Fruit fly (Drosophila melanogaster) whole organism, embryonic: Measurements from ENCODE around the gene obst-F.

Experiments used
- BEAF-32 ChIP-seq: fragments of 200-800 bp; sonication (Bioruptor generic); optimal IDR thresholded peaks from 3 replicates; lab custom pipeline; 2017; ENCODE audit warnings: missing biosample characterization, missing genetic modification characterization, mild to moderate bottlenecking, moderate library complexity, missing genetic modification reagents
- Blimp-1 ChIP-seq: fragments of 200-800 bp; sonication (Bioruptor generic); optimal IDR thresholded peaks from 3 replicates; lab custom pipeline; 2018; ENCODE audit warnings: missing biosample characterization, missing genetic modification characterization, mild to moderate bottlenecking, moderate library complexity, missing genetic modification reagents
- BtbVII ChIP-seq: fragments of 200-800 bp; sonication (Bioruptor generic); optimal IDR thresholded peaks from 3 replicates; lab custom pipeline; 2017; ENCODE audit warnings: missing biosample characterization, mild to moderate bottlenecking, missing genetic modification characterization
- CG13296 ChIP-seq: fragments of 200-800 bp; sonication (Bioruptor generic); optimal IDR thresholded peaks from 3 replicates; lab custom pipeline; 2018; ENCODE audit warnings: missing biosample characterization, mild to moderate bottlenecking, missing genetic modification characterization
- CG14667 ChIP-seq: fragments of 200-800 bp; sonication (Bioruptor generic); IDR thresholded peaks from 2 replicates; pipeline ENCODE4 v1.3.6; 2022; ENCODE audit warnings: missing biosample characterization, missing genetic modification characterization
- CG16813 ChIP-seq: fragments of 200-800 bp; sonication (Bioruptor generic); IDR thresholded peaks from 3 replicates; pipeline ENCODE4 v1.3.6; 2022; ENCODE audit warnings: missing biosample characterization, missing genetic modification characterization; ENCODE audit not compliant: partially characterized antibody
- CG17568 ChIP-seq: fragments of 200-800 bp; sonication (Bioruptor generic); optimal IDR thresholded peaks from 2 replicates; lab custom pipeline; 2018; ENCODE audit warnings: missing biosample characterization, mild to moderate bottlenecking, missing genetic modification characterization, moderate library complexity
- CG17612 ChIP-seq: fragments of 200-800 bp; sonication (Bioruptor generic); IDR thresholded peaks from 2 replicates; pipeline ENCODE4 v1.3.6; 2022; ENCODE audit warnings: missing biosample characterization, missing genetic modification characterization
- CG17912 ChIP-seq: fragments of 200-800 bp; sonication (Bioruptor generic); optimal IDR thresholded peaks from 2 replicates; lab custom pipeline; 2018; ENCODE audit warnings: missing biosample characterization, mild to moderate bottlenecking, missing genetic modification characterization
- CG18476 ChIP-seq: fragments of 200-800 bp; sonication (Bioruptor generic); optimal IDR thresholded peaks from 2 replicates; lab custom pipeline; 2016; ENCODE audit warnings: missing biosample characterization, mild to moderate bottlenecking, missing genetic modification characterization
- CG2712 ChIP-seq: fragments of 200-800 bp; optimal IDR thresholded peaks from 3 replicates; lab custom pipeline; 2019; ENCODE audit warnings: missing biosample characterization, mild to moderate bottlenecking, missing genetic modification characterization, moderate library complexity
- CG31441 ChIP-seq: fragments of 200-800 bp; sonication (Bioruptor generic); IDR thresholded peaks from 2 replicates; pipeline ENCODE4 v1.3.6; 2022; ENCODE audit warnings: missing biosample characterization, missing genetic modification characterization
- CG32772 ChIP-seq: fragments of 200-800 bp; sonication (Bioruptor generic); IDR thresholded peaks from 2 replicates; pipeline ENCODE4 v1.3.6; 2022; ENCODE audit warnings: missing biosample characterization, missing genetic modification characterization
- CG33557 ChIP-seq: fragments of 200-800 bp; sonication (Bioruptor generic); optimal IDR thresholded peaks from 2 replicates; lab custom pipeline; 2019; ENCODE audit warnings: missing biosample characterization, mild to moderate bottlenecking, missing genetic modification characterization, moderate library complexity
- CG3407 ChIP-seq: fragments of 200-800 bp; sonication (Bioruptor generic); optimal IDR thresholded peaks from 2 replicates; lab custom pipeline; 2018; ENCODE audit warnings: missing biosample characterization, mild to moderate bottlenecking, missing genetic modification characterization
- CG34422 ChIP-seq: fragments of 200-800 bp; sonication (Bioruptor generic); IDR thresholded peaks from 3 replicates; pipeline ENCODE4 v1.3.6; 2022; ENCODE audit warnings: missing biosample characterization, missing genetic modification characterization
- CG3995 ChIP-seq: fragments of 200-800 bp; sonication (Bioruptor generic); optimal IDR thresholded peaks from 3 replicates; lab custom pipeline; 2016; ENCODE audit warnings: missing biosample characterization, missing genetic modification characterization
- CG6254 ChIP-seq: fragments of 200-800 bp; sonication (Bioruptor generic); optimal IDR thresholded peaks from 3 replicates; lab custom pipeline; 2017; ENCODE audit warnings: mild to moderate bottlenecking, missing biosample characterization, missing genetic modification reagents, missing genetic modification characterization
- CG6813 ChIP-seq: fragments of 200-800 bp; sonication (Bioruptor generic); optimal IDR thresholded peaks from 2 replicates; lab custom pipeline; 2017; ENCODE audit warnings: missing biosample characterization, missing genetic modification characterization, mild to moderate bottlenecking, moderate library complexity, missing genetic modification reagents
- CG8924 ChIP-seq: fragments of 200-800 bp; optimal IDR thresholded peaks from 3 replicates; lab custom pipeline; 2019; ENCODE audit warnings: missing biosample characterization, mild to moderate bottlenecking, missing genetic modification characterization, moderate library complexity
- CG9797 ChIP-seq: fragments of 200-800 bp; sonication (Bioruptor generic); optimal IDR thresholded peaks from 3 replicates; lab custom pipeline; 2018; ENCODE audit warnings: missing biosample characterization, mild to moderate bottlenecking, missing genetic modification characterization
- Dek ChIP-seq: fragments of 200-800 bp; sonication (Bioruptor generic); optimal IDR thresholded peaks from 3 replicates; lab custom pipeline; 2019; ENCODE audit warnings: missing biosample characterization, mild to moderate bottlenecking, missing genetic modification characterization, moderate library complexity
- Ets65A ChIP-seq: fragments of 200-800 bp; sonication (Bioruptor generic); peaks from one replicate; lab custom pipeline; 2016; ENCODE audit warnings: missing biosample characterization, missing genetic modification characterization
- Ets97D ChIP-seq: fragments of 200-800 bp; sonication (Bioruptor generic); optimal IDR thresholded peaks from 3 replicates; lab custom pipeline; 2016; ENCODE audit warnings: missing biosample characterization, missing genetic modification characterization
- Gug ChIP-seq: fragments of 200-800 bp; sonication (Bioruptor generic); IDR thresholded peaks from 4 replicates; pipeline ENCODE4 v1.3.6; 2022; ENCODE audit warnings: missing biosample characterization, missing genetic modification characterization
- H15 ChIP-seq: fragments of 200-800 bp; sonication (Bioruptor generic); IDR thresholded peaks from 3 replicates; pipeline ENCODE4 v1.3.6; 2022; ENCODE audit warnings: missing biosample characterization, missing genetic modification characterization
- Hr3 ChIP-seq: fragments of 200-800 bp; sonication (Bioruptor generic); optimal IDR thresholded peaks from 3 replicates; lab custom pipeline; 2016; ENCODE audit warnings: missing biosample characterization, missing genetic modification characterization
- Lhr ChIP-seq: fragments of 200-800 bp; sonication (Bioruptor generic); optimal IDR thresholded peaks from 3 replicates; lab custom pipeline; 2017; ENCODE audit warnings: mild to moderate bottlenecking, missing biosample characterization, missing genetic modification reagents, missing genetic modification characterization
- Lpt ChIP-seq: fragments of >200 bp; optimal IDR thresholded peaks from 2 replicates; lab custom pipeline; 2018; ENCODE audit warnings: missing biosample characterization, missing genetic modification characterization
- Max ChIP-seq: fragments of 200-800 bp; sonication (Bioruptor generic); optimal IDR thresholded peaks from 2 replicates; lab custom pipeline; 2016; ENCODE audit warnings: missing biosample characterization, mild to moderate bottlenecking, missing genetic modification characterization
- NC2β ChIP-seq: fragments of 200-800 bp; sonication (Bioruptor generic); optimal IDR thresholded peaks from 2 replicates; lab custom pipeline; 2016; ENCODE audit warnings: missing biosample characterization, missing genetic modification characterization
- Pdp1 ChIP-seq, 2 experiments: fragments of 200-800 bp; sonication (Bioruptor generic); optimal IDR thresholded peaks; 3 replicates each; lab custom pipeline; 2016; ENCODE audit warnings: missing biosample characterization in 2 of 2, missing genetic modification characterization in 2 of 2, mild to moderate bottlenecking in 1 of 2, moderate library complexity in 1 of 2
- Ptx1 ChIP-seq: fragments of 200-800 bp; sonication (Bioruptor generic); IDR thresholded peaks from 2 replicates; pipeline ENCODE4 v1.3.6; 2022; ENCODE audit warnings: missing biosample characterization, missing genetic modification characterization
- Spps ChIP-seq: fragments of 200-800 bp; sonication (Bioruptor generic); optimal IDR thresholded peaks from 2 replicates; lab custom pipeline; 2018; ENCODE audit warnings: missing biosample characterization, mild to moderate bottlenecking, missing genetic modification characterization
- Ssrp ChIP-seq: fragments of 200-800 bp; sonication (Bioruptor generic); optimal IDR thresholded peaks from 2 replicates; lab custom pipeline; 2018; ENCODE audit warnings: missing biosample characterization, mild to moderate bottlenecking, missing genetic modification characterization, moderate library complexity
- Taf1 ChIP-seq: fragments of 200-800 bp; sonication (Bioruptor generic); IDR thresholded peaks from 2 replicates; pipeline ENCODE4 v1.3.6; 2022; ENCODE audit warnings: missing biosample characterization, missing genetic modification characterization
- bowl ChIP-seq: fragments of 200-800 bp; sonication (Bioruptor generic); IDR thresholded peaks from 2 replicates; pipeline ENCODE4 v1.3.6; 2022; ENCODE audit warnings: missing biosample characterization, missing genetic modification characterization
- gcm ChIP-seq: fragments of 200-800 bp; sonication (Bioruptor generic); optimal IDR thresholded peaks from 2 replicates; lab custom pipeline; 2019; ENCODE audit warnings: missing biosample characterization, mild to moderate bottlenecking, missing genetic modification characterization, moderate library complexity
- gsb-n ChIP-seq: fragments of 200-800 bp; sonication (Bioruptor generic); optimal IDR thresholded peaks from 3 replicates; lab custom pipeline; 2018; ENCODE audit warnings: missing biosample characterization, mild to moderate bottlenecking, missing genetic modification characterization
- maf-S ChIP-seq: fragments of 200-800 bp; sonication (Bioruptor generic); optimal IDR thresholded peaks from 2 replicates; lab custom pipeline; 2016; ENCODE audit warnings: missing biosample characterization, missing genetic modification characterization
- mld ChIP-seq: fragments of 200-800 bp; sonication (Bioruptor generic); IDR thresholded peaks from 3 replicates; pipeline ENCODE4 v1.3.6; 2022; ENCODE audit warnings: missing biosample characterization, missing genetic modification characterization; ENCODE audit not compliant: partially characterized antibody
- org-1 ChIP-seq: fragments of 200-800 bp; sonication (Bioruptor generic); optimal IDR thresholded peaks from 2 replicates; lab custom pipeline; 2017; ENCODE audit warnings: missing biosample characterization, missing genetic modification characterization
- p53 ChIP-seq: fragments of 200-800 bp; sonication (Bioruptor generic); optimal IDR thresholded peaks from 2 replicates; lab custom pipeline; 2016; ENCODE audit warnings: missing biosample characterization, missing genetic modification characterization
- pfk ChIP-seq: fragments of 200-800 bp; sonication (Bioruptor generic); optimal IDR thresholded peaks from 2 replicates; lab custom pipeline; 2018; ENCODE audit warnings: missing biosample characterization, mild to moderate bottlenecking, missing genetic modification characterization, moderate library complexity
- prd ChIP-seq, 3 experiments: fragments of >200 bp in 2 of 3; fragments of 200-800 bp in 1 of 3; sonication (Bioruptor generic) in 1 of 3; optimal IDR thresholded peaks in 2 of 3; IDR thresholded peaks in 1 of 3; 2 replicates in 2 of 3; 3 replicates in 1 of 3; pipeline versions ENCODE4 v1.3.6 to Lab custom; 2017 to 2022; ENCODE audit warnings: missing biosample characterization in 1 of 3, missing genetic modification characterization in 1 of 3
- pum ChIP-seq: fragments of 200-800 bp; sonication (Bioruptor generic); optimal IDR thresholded peaks from 2 replicates; lab custom pipeline; 2016; ENCODE audit warnings: missing biosample characterization, missing genetic modification characterization
- row ChIP-seq: fragments of 200-800 bp; sonication (Bioruptor generic); IDR thresholded peaks from 3 replicates; pipeline ENCODE4 v1.3.6; 2022; ENCODE audit warnings: missing biosample characterization, missing genetic modification characterization
- sens-2 ChIP-seq: fragments of 200-800 bp; sonication (Bioruptor generic); IDR thresholded peaks from 2 replicates; pipeline ENCODE4 v1.3.6; 2022; ENCODE audit warnings: missing biosample characterization, missing genetic modification characterization
- tna ChIP-seq: fragments of 200-800 bp; sonication (Bioruptor generic); IDR thresholded peaks from 2 replicates; pipeline ENCODE4 v1.3.6; 2022; ENCODE audit warnings: missing biosample characterization, missing genetic modification characterization; ENCODE audit not compliant: partially characterized antibody

Gene obst-F

dm6 chr3L:20185206-20185868, 16.1 kb downstream of the obst-F start (continued):
- TF ChIP-seq CG34422 (peak; percentile 48; the same call in 1 of the 3 replicates), p53 (GFP tag; lab: Kevin White, UChicago) (no peak), mld (no peak), CG16813 (GFP tag; lab: Robert Waterston, UW) (no peak), org-1 (GFP tag; lab: Kevin White, UChicago) (peak; percentile 59), gcm (GFP tag; lab: Kevin White, UChicago) (no peak), Ptx1 (peak; percentile 47; the same call in 1 of the 2 replicates), CG31441 (0 out of 2 replicates have a peak, but pooled peaks have one; percentile 17), CG17612 (GFP tag; lab: Robert Waterston, UW) (no peak), CG13296 (GFP tag; lab: Kevin White, UChicago) (peak; percentile 45), CG17568 (GFP tag; lab: Kevin White, UChicago) (peak; percentile 20), CG18476 (GFP tag; lab: Kevin White, UChicago) (no peak), CG9797 (GFP tag; lab: Kevin White, UChicago) (no peak), BtbVII (peak; percentile 40), CG2712 (tag; lab: Kevin White, UChicago) (peak; percentile 13), CG17912 (GFP tag; lab: Kevin White, UChicago) (no peak), Lhr (no peak), Pdp1 (GFP tag; optimal IDR thresholded peaks at IDR 0.05; lab: Kevin White, UChicago) (peak in 1 of 2 experiments; percentile 32), CG6813 (no peak), CG33557 (GFP tag; lab: Kevin White, UChicago) (no peak), Blimp-1 (no peak), Ets97D (GFP tag; lab: Kevin White, UChicago) (no peak), maf-S (GFP tag; lab: Kevin White, UChicago) (peak; percentile 8), bowl (GFP tag; lab: Robert Waterston, UW) (no peak), Taf1 (GFP tag; lab: Robert Waterston, UW) (no peak; the same call in 1 of the 2 replicates), Ets65A (GFP tag; lab: Kevin White, UChicago) (peak; percentile 78), Dek (tag; lab: Kevin White, UChicago) (peak; percentile 44), H15 (GFP tag; lab: Robert Waterston, UW) (no peak), row (peak; percentile 61), sens-2 (GFP tag; lab: Robert Waterston, UW) (no peak), prd (optimal IDR thresholded peaks at IDR 0.05; lab: Kevin White, UChicago) (no peak), prd (GFP tag; IDR thresholded peaks at IDR 0.05; lab: Robert Waterston, UW) (no peak), pfk (GFP tag; lab: Kevin White, UChicago) (no peak), CG3995 (GFP tag; lab: Kevin White, UChicago) (no peak), Lpt (GFP tag; lab: Kevin White, UChicago) (no peak), CG6254 (GFP tag; lab: Kevin White, UChicago) (no peak), CG14667 (GFP tag; lab: Robert Waterston, UW) (no peak), CG32772 (no peak), CG8924 (tag; lab: Kevin White, UChicago) (peak; percentile 42), tna (GFP tag; lab: Robert Waterston, UW) (no peak), NC2β (GFP tag; lab: Kevin White, UChicago) (no peak), Spps (tag; lab: Kevin White, UChicago) (no peak), gsb-n (tag; lab: Kevin White, UChicago) (no peak), CG3407 (GFP tag; lab: Kevin White, UChicago) (no peak), Max (GFP tag; lab: Kevin White, UChicago) (peak; percentile 5), pum (GFP tag; lab: Kevin White, UChicago) (no peak), BEAF-32 (GFP tag; lab: Kevin White, UChicago) (no peak), Gug (GFP tag; lab: Robert Waterston, UW) (no peak), Hr3 (GFP tag; lab: Kevin White, UChicago) (peak; percentile 46), Ssrp (tag; lab: Kevin White, UChicago) (peak; percentile 49)
